Fruit fly (Drosophila melanogaster): Measurements from ENCODE around the gene crp.

crp gene

DNA sequence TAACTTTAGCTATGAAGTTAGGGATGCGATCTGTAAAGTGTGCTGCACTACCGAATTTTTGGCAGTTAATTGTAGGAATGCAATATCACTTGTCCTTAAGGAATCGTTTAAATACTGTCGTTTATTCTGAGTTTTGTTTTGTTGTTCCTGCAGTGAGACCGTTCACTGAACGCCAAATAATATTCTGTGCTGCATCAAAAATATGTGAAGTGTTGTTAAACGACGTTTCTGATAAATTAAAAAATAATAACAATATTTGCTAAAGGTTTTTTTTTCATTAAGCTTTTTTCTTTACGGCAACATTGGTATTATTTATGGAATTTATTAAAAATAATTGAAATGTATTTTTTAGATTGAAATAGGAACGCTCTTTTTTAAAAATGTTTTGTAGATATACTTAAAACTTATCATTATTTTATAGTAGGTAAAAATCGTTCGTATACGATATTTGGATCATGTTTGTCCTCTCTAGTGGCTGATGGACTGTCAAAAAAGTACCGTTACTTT lies 15.3 kb upstream of the crp start, which contains the start of gene GMF (continued):
- TF ChIP-seq ind (GFP tag; optimal IDR thresholded peaks at IDR 0.05), result peak; percentile 8
- TF ChIP-seq CG18476 (GFP tag; optimal IDR thresholded peaks at IDR 0.05), result peak; percentile 29
- TF ChIP-seq lab (GFP tag; optimal IDR thresholded peaks at IDR 0.05), result peak; percentile 52
- peak; percentile 14 for TF ChIP-seq CG17359 (tag; optimal IDR thresholded peaks at IDR 0.05)
- no peak for TF ChIP-seq CG1024 (GFP tag; IDR thresholded peaks at IDR 0.05)
- TF ChIP-seq CG30020 (tag; optimal IDR thresholded peaks at IDR 0.05), result peak; percentile 39
- peak; percentile 13 for TF ChIP-seq Dp (GFP tag; optimal IDR thresholded peaks at IDR 0.05)
- TF ChIP-seq insv (GFP tag; optimal IDR thresholded peaks at IDR 0.05), result no peak
- TF ChIP-seq bowl (GFP tag; IDR thresholded peaks at IDR 0.05), result no peak

- TF ChIP-seq CG6765 (GFP tag; optimal IDR thresholded peaks at IDR 0.05) (no peak), tna (GFP tag; IDR thresholded peaks at IDR 0.05; ENCODE audit: partially characterized antibody) (no peak), CG4730 (GFP tag; IDR thresholded peaks at IDR 0.05) (peak; percentile 52; the same call in 1 of the 2 replicates), kay (GFP tag; optimal IDR thresholded peaks at IDR 0.05) (peak; percentile 34), trh (GFP tag; optimal IDR thresholded peaks at IDR 0.05) (peak; percentile 25), Max (GFP tag; optimal IDR thresholded peaks at IDR 0.05) (peak; percentile 60), Taf1 (GFP tag; IDR thresholded peaks at IDR 0.05) (peak; percentile 69; the same call in 1 of the 2 replicates), Dref (GFP tag; IDR thresholded peaks at IDR 0.05) (no peak), pum (GFP tag; optimal IDR thresholded peaks at IDR 0.05) (peak; percentile 70), CG5180 (GFP tag; optimal IDR thresholded peaks at IDR 0.05) (no peak), jumu (GFP tag; optimal IDR thresholded peaks at IDR 0.05) (peak; percentile 50), Ravus (GFP tag; IDR thresholded peaks at IDR 0.05) (peak; percentile 3; the same call in 1 of the 2 replicates), Hr78 (GFP tag; optimal IDR thresholded peaks at IDR 0.05) (no peak), crc (GFP tag; optimal IDR thresholded peaks at IDR 0.05) (peak; percentile 57), CG16815 (GFP tag; optimal IDR thresholded peaks at IDR 0.05) (peak; percentile 67), CG11085 (GFP tag; IDR thresholded peaks at IDR 0.05) (peak; percentile 54), tin (GFP tag; optimal IDR thresholded peaks at IDR 0.05) (peak; percentile 73), zf30C (GFP tag; optimal IDR thresholded peaks at IDR 0.05) (no peak), Hey (tag; optimal IDR thresholded peaks at IDR 0.05) (no peak), al (GFP tag; IDR thresholded peaks at IDR 0.05) (peak; percentile 69), Bteb2 (GFP tag; optimal IDR thresholded peaks at IDR 0.05) (peak; percentile 49), CG4617 (GFP tag; optimal IDR thresholded peaks at IDR 0.05; ENCODE audit: borderline replicate concordance) (peak; percentile 94), CG18476 (GFP tag; optimal IDR thresholded peaks at IDR 0.05) (peak; percentile 48), CG12744 (GFP tag; optimal IDR thresholded peaks at IDR 0.05) (peak; percentile 35), CoRest (tag; optimal IDR thresholded peaks at IDR 0.05) (peak; percentile 85), CG16779 (GFP tag; IDR thresholded peaks at IDR 0.05) (no peak), Dek (tag; optimal IDR thresholded peaks at IDR 0.05) (peak; percentile 76), az2 (GFP tag; optimal IDR thresholded peaks at IDR 0.05) (peak; percentile 78), Spps (tag; optimal IDR thresholded peaks at IDR 0.05) (no peak), Sin3A (optimal IDR thresholded peaks at IDR 0.05) (peak; percentile 80), Camta (GFP tag; optimal IDR thresholded peaks at IDR 0.05) (peak; percentile 49), TFAM (GFP tag; optimal IDR thresholded peaks at IDR 0.05) (no peak), CG12155 (GFP tag; optimal IDR thresholded peaks at IDR 0.05) (peak; percentile 58), CTCF (GFP tag; optimal IDR thresholded peaks at IDR 0.05) (no peak), insv (GFP tag; optimal IDR thresholded peaks at IDR 0.05) (peak in 1 of 2 experiments; percentile 36), chinmo (GFP tag; IDR thresholded peaks at IDR 0.05; ENCODE audit: partially characterized antibody) (no peak), CG3281 (GFP tag; optimal IDR thresholded peaks at IDR 0.05) (peak; percentile 72), CHES-1-like (GFP tag; optimal IDR thresholded peaks at IDR 0.05) (peak; percentile 49), CG9609 (GFP tag; optimal IDR thresholded peaks at IDR 0.05) (peak; percentile 53), CG16813 (GFP tag; IDR thresholded peaks at IDR 0.05; ENCODE audit: partially characterized antibody) (no peak)
Observed at dm6 chr2L:16299466-16300311, 12.2 kb upstream of the crp start, which contains the start of the genes heix and CG17328. heix (minus strand) TSS chr2L:16299858. CG17328 (plus strand) TSS chr2L:16299943.

All from whole organism, embryonic.